Worm (Caenorhabditis elegans): ENCODE results near the gene W07G4.8.

Gene W07G4.8

ce11 chrV:13000068-13000467, 49.3 kb downstream of the W07G4.8 start:
- TF ChIP-seq B0261.1 (tag; optimal IDR thresholded peaks at IDR 0.05) (no peak), F33H1.4 (GFP tag; IDR thresholded peaks at IDR 0.05) (peak; percentile 92), mel-28 (tag; optimal IDR thresholded peaks at IDR 0.05; ENCODE audit: borderline replicate concordance) (no peak), zfh-2 (GFP tag; conservative IDR thresholded peaks at IDR 0.05) (no peak), Y79H2A.3 (GFP tag; conservative IDR thresholded peaks at IDR 0.05) (no peak), sptf-2 (GFP tag; optimal IDR thresholded peaks at IDR 0.05) (no peak), tbx-9 (tag; optimal IDR thresholded peaks at IDR 0.05; ENCODE audit: borderline replicate concordance) (no peak), mxl-1 (tag; optimal IDR thresholded peaks at IDR 0.05) (no peak), cebp-1 (GFP tag; IDR thresholded peaks at IDR 0.05) (no peak), cebp-1 (tag; optimal IDR thresholded peaks at IDR 0.05) (no peak), cebp-2 (GFP tag; IDR thresholded peaks at IDR 0.05) (no peak), lsl-1 (GFP tag; optimal IDR thresholded peaks at IDR 0.05) (peak; percentile 99), aptf-3 (GFP tag; IDR thresholded peaks at IDR 0.05) (no peak), ekl-4 (GFP tag; IDR thresholded peaks at IDR 0.05) (no peak), lag-1 (GFP tag; IDR thresholded peaks at IDR 0.05) (no peak), ceh-27 (GFP tag; optimal IDR thresholded peaks at IDR 0.05) (no peak), mcd-1 (GFP tag; IDR thresholded peaks at IDR 0.05) (no peak), F55B11.4 (tag; optimal IDR thresholded peaks at IDR 0.05; ENCODE audit: borderline replicate concordance, insufficient read depth) (no peak), xnd-1 (tag; optimal IDR thresholded peaks at IDR 0.05) (peak; percentile 92), hmg-20 (GFP tag; IDR thresholded peaks at IDR 0.05) (no peak), zim-3 (tag; optimal IDR thresholded peaks at IDR 0.05) (no peak), ztf-26 (tag; optimal IDR thresholded peaks at IDR 0.05) (no peak), B0019.2 (GFP tag; conservative IDR thresholded peaks at IDR 0.05) (peak; percentile 66), madf-8 (GFP tag; conservative IDR thresholded peaks at IDR 0.05) (peak; percentile 95), sea-2 (GFP tag; IDR thresholded peaks at IDR 0.05) (no peak), ceh-79 (tag; optimal IDR thresholded peaks at IDR 0.05) (no peak), snpc-4 (GFP tag; optimal IDR thresholded peaks at IDR 0.05) (no peak), snpc-4 (tag; optimal IDR thresholded peaks at IDR 0.05) (peak in 1 of 4 experiments; percentile 55), ceh-91 (GFP tag; IDR thresholded peaks at IDR 0.05) (peak; percentile 86), F10E7.11 (tag; optimal IDR thresholded peaks at IDR 0.05) (no peak), ama-1 (optimal IDR thresholded peaks at IDR 0.05) (no peak), ama-1 (GFP tag; optimal IDR thresholded peaks at IDR 0.05) (no peak), C06A6.2 (GFP tag; conservative IDR thresholded peaks at IDR 0.05) (no peak), T07F8.4 (tag; optimal IDR thresholded peaks at IDR 0.05) (no peak), egrh-3 (GFP tag; IDR thresholded peaks at IDR 0.05) (no peak), fkh-3 (tag; optimal IDR thresholded peaks at IDR 0.05) (no peak), lsy-27 (tag; optimal IDR thresholded peaks at IDR 0.05; ENCODE audit: borderline replicate concordance, insufficient read depth) (no peak), F57A8.1 (GFP tag; optimal IDR thresholded peaks at IDR 0.05) (no peak), let-526 (GFP tag; IDR thresholded peaks at IDR 0.05) (no peak), C17E4.6 (GFP tag; IDR thresholded peaks at IDR 0.05) (no peak), lin-54 (GFP tag; optimal IDR thresholded peaks at IDR 0.05) (no peak), sdz-38 (tag; optimal IDR thresholded peaks at IDR 0.05) (no peak), ZK185.1 (tag; optimal IDR thresholded peaks at IDR 0.05; ENCODE audit: poor library complexity, severe bottlenecking) (no peak), ztf-6 (GFP tag; IDR thresholded peaks at IDR 0.05) (no peak), dpl-1 (GFP tag; optimal IDR thresholded peaks at IDR 0.05) (peak; percentile 91), nhr-120 (GFP tag; IDR thresholded peaks at IDR 0.05) (no peak), ztf-3 (GFP tag; optimal IDR thresholded peaks at IDR 0.05) (no peak), lin-35 (GFP tag; optimal IDR thresholded peaks at IDR 0.05) (no peak), ets-4 (GFP tag; optimal IDR thresholded peaks at IDR 0.05) (no peak), somi-1 (GFP tag; optimal IDR thresholded peaks at IDR 0.05) (no peak)

All from whole organism, young adult.